Worm (Caenorhabditis elegans) whole organism, L3 larva: ENCODE results near the gene oops-1.

ENCODE experiments used
- R02D3.7 ChIP-seq: fragments of 150-350 bp; optimal IDR thresholded peaks from 2 replicates; lab custom pipeline; 2014; ENCODE audit warnings: missing biosample characterization, missing genetic modification characterization
- ceh-82 ChIP-seq: fragments of 150-350 bp; optimal IDR thresholded peaks from 2 replicates; lab custom pipeline; 2014; ENCODE audit warnings: missing biosample characterization, missing genetic modification characterization
- ceh-9 ChIP-seq: sonication (generic microtip); optimal IDR thresholded peaks from 2 replicates; lab custom pipeline; 2018; ENCODE audit warnings: missing biosample characterization, missing genetic modification characterization
- egl-5 ChIP-seq: fragments of 150-350 bp; optimal IDR thresholded peaks from 2 replicates; lab custom pipeline; 2017; ENCODE audit warnings: missing biosample characterization, missing genetic modification reagents, missing genetic modification characterization, inconsistent platforms
- elt-2 ChIP-seq: sonication (generic microtip); optimal IDR thresholded peaks from 2 replicates; lab custom pipeline; 2016; ENCODE audit warnings: missing genetic modification reagents, mild to moderate bottlenecking, missing genetic modification characterization, missing compliant biosample characterization
- eor-1 ChIP-seq, 2 experiments: fragments of 150-350 bp; optimal IDR thresholded peaks; 2 replicates each; lab custom pipeline; 2014 to 2018; ENCODE audit warnings: missing biosample characterization in 2 of 2, missing genetic modification characterization in 2 of 2
- fos-1 ChIP-seq: fragments of 150-350 bp; optimal IDR thresholded peaks from 2 replicates; lab custom pipeline; 2014; ENCODE audit warnings: missing biosample characterization, missing genetic modification characterization
- jun-1 ChIP-seq: fragments of 150-350 bp; optimal IDR thresholded peaks from 2 replicates; lab custom pipeline; 2014; ENCODE audit warnings: missing biosample characterization, missing genetic modification reagents, missing genetic modification characterization
- mml-1 ChIP-seq: fragments of 150-350 bp; sonication (generic microtip); optimal IDR thresholded peaks from 3 replicates; lab custom pipeline; 2014; ENCODE audit warnings: missing biosample characterization, missing genetic modification characterization
- nfya-1 ChIP-seq: sonication (generic microtip); optimal IDR thresholded peaks from 2 replicates; lab custom pipeline; 2017; ENCODE audit warnings: missing genetic modification characterization, mild to moderate bottlenecking, missing compliant biosample characterization, antibody characterized with exemption, moderate library complexity; ENCODE audit not compliant: insufficient read depth
- nhr-23 ChIP-seq: fragments of 150-350 bp; optimal IDR thresholded peaks from 2 replicates; lab custom pipeline; 2014; ENCODE audit warnings: missing biosample characterization, missing genetic modification reagents, missing genetic modification characterization
- nhr-25 ChIP-seq: sonication (generic microtip); optimal IDR thresholded peaks from 2 replicates; lab custom pipeline; 2017; ENCODE audit warnings: missing biosample characterization, missing genetic modification characterization
- nhr-43 ChIP-seq: sonication (generic microtip); optimal IDR thresholded peaks from 2 replicates; lab custom pipeline; 2016; ENCODE audit warnings: mild to moderate bottlenecking, missing genetic modification characterization, missing compliant biosample characterization; ENCODE audit not compliant: poor library complexity, severe bottlenecking
- nhr-76 ChIP-seq: fragments of 150-350 bp; sonication (generic microtip); optimal IDR thresholded peaks from 5 replicates; lab custom pipeline; 2014; ENCODE audit warnings: missing biosample characterization, missing genetic modification characterization
- nhr-77 ChIP-seq: fragments of 150-350 bp; optimal IDR thresholded peaks from 2 replicates; lab custom pipeline; 2014; ENCODE audit warnings: missing biosample characterization, missing genetic modification characterization
- pqm-1 ChIP-seq: fragments of 150-350 bp; optimal IDR thresholded peaks from 2 replicates; lab custom pipeline; 2017; ENCODE audit warnings: missing biosample characterization, missing genetic modification characterization, inconsistent platforms

oops-1 gene

DNA sequence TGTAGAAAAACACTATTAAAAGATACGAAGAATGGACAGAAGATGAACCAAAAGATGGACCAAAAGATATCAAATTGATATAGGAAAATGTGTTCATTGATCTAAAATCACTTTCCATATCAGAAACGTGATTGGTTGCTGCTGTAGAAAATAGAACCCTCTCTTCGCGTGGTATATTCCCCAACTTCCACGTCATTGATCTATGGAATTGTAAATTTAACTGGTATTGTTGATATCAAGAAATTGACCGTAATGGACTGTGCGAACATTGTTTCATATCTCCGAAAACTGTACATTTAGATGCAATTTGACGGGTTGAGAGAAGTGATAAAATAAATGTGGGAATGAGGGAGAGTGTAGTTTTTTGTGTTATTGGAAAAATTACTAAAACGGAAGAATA lies 49.5 kb downstream of the oops-1 start (continued):
- peak; percentile 94 for TF ChIP-seq nhr-43 (tag; lab: Kevin White, UChicago)
- peak; percentile 88 for TF ChIP-seq nhr-23
- TF ChIP-seq egl-5 (tag; lab: Kevin White, UChicago) = no peak
- no peak for TF ChIP-seq R02D3.7 (tag; lab: Kevin White, UChicago)
- no peak for TF ChIP-seq nhr-77 (tag; lab: Kevin White, UChicago)
- TF ChIP-seq eor-1 (tag; optimal IDR thresholded peaks at IDR 0.05; lab: Kevin White, UChicago) = no peak
- no peak for TF ChIP-seq ceh-9
- TF ChIP-seq fos-1 (tag; lab: Kevin White, UChicago) = no peak
- peak; percentile 41 for TF ChIP-seq nfya-1 (tag; lab: Kevin White, UChicago)
- no peak for TF ChIP-seq ceh-82 (tag; lab: Kevin White, UChicago)
- peak; percentile 29 for TF ChIP-seq nhr-76

DNA sequence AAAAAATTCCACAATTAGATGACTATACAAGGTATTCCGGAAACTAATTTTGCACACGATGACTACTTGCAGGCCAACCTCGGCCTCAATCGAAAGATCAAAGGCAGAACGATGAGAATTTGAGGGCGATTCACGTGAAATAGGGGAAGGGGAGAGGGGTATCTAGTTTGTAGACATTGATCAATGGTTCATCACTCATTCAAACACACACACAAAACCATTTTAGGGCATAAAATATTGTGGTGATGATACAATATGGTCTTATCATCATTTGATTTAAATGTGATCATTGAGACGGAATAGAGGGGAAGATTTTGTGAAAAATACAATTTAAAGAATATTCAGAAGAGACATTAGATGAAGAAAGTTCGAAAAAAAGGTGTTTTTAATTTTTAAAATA lies 51.2 kb downstream of the oops-1 start:
- TF ChIP-seq R02D3.7 (tag; lab: Kevin White, UChicago) = no peak
- no peak for TF ChIP-seq ceh-9
- peak; percentile 6 for TF ChIP-seq mml-1 (tag; lab: Kevin White, UChicago)
- TF ChIP-seq nhr-43 (tag; lab: Kevin White, UChicago) = peak; percentile 22
- peak; percentile 67 for TF ChIP-seq elt-2 (tag; lab: Kevin White, UChicago)
- TF ChIP-seq pqm-1 (tag; lab: Kevin White, UChicago) = peak; percentile 89
- peak; percentile 59 for TF ChIP-seq jun-1 (tag; lab: Kevin White, UChicago)
- TF ChIP-seq nhr-25 (tag; lab: Kevin White, UChicago) = peak; percentile 10
